Worm (Caenorhabditis elegans): Measurements from ENCODE around the gene capg-2.

Gene capg-2

DNA sequence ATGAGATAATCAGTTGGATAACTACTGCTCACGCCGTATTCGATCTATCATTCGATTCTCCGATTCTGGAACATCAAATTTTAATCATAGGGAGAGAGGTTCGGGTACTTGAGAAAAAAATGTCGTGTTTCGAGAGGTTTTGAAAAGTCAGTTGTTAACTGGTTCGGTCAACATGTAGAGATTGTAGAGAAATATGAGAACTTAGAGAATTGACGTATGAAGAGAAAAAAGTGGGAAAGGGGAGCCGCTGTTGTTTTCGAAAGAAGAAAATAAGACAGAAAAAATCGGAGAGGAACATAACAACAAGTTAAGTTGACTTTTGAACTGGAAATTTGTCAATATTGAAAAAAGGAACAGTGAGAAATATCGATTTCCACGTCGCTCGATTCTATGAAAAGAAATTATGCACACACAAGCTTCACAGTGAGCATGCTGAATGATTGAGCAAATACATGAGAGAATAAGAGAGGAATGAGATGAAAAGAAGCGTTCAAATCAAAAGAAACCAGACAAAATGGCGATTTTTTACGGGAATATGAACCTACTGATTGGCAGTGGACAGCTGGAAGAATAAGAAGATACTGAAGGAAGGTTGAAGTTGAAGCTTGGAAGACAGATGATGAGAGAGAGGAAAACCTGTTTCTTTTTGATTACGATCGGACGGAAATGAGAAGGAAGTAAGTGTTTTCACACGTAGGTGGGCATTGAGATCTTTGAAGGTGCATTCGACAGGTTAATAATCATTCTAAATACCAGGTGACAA, 26.5 kb upstream of the capg-2 start, which contains the start of the genes T04H1.13, slfl-5 and rad-50:
T04H1.13 (minus strand) TSS at position 51 of the 763 bp plus-strand sequence.
slfl-5 (minus strand) TSS at position 65 of the 763 bp plus-strand sequence.
rad-50 (plus strand) TSS at position 667 of the 763 bp plus-strand sequence.
- peak; percentile 9 for TF ChIP-seq snpc-4 (tag; optimal IDR thresholded peaks at IDR 0.05)
- no peak for TF ChIP-seq fos-1 (tag; optimal IDR thresholded peaks at IDR 0.05)
- peak; percentile 96 for TF ChIP-seq pha-4 (tag; optimal IDR thresholded peaks at IDR 0.05)
- TF ChIP-seq nhr-23 (tag; optimal IDR thresholded peaks at IDR 0.05) = peak; percentile 20
- TF ChIP-seq mml-1 (tag; optimal IDR thresholded peaks at IDR 0.05) = no peak
- TF ChIP-seq nhr-25 (tag; optimal IDR thresholded peaks at IDR 0.05) = no peak
- TF ChIP-seq pqm-1 (tag; optimal IDR thresholded peaks at IDR 0.05) = no peak
- no peak for TF ChIP-seq ceh-28 (tag; optimal IDR thresholded peaks at IDR 0.05)
- TF ChIP-seq ZK546.5 (tag; optimal IDR thresholded peaks at IDR 0.05) = no peak
- no peak for TF ChIP-seq ceh-9 (tag; optimal IDR thresholded peaks at IDR 0.05)

DNA sequence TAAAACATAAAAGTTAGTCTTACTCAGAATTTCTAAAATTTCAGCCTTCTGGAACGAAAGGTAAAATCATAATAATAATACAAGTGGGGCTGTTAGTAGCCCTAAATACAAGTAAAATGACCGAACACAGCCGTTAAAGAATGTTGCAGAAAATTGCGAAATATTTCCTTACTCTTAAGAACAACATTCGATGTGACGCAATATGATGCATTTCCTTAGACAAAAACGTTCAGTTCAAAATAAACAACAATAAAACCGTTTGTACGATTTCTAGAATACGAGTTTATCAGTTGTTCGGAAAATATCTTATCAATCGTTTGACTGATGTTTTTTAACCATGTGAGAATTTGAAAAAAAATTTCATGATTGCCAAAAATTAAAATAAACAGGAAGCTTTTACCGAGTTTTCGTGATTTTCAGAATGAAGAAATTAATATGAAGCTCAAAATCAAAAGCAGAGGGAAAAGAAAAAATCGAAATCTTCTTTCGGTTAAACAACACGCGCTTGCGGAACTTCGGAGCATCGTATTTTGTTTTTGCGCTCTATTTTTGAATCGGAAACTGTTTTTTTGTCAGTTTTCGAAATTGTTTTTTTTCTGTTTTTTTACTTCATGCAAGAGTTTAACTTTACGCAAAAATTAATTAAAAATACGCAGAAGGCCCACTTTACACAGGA, 25.8 kb upstream of the capg-2 start:
- no peak for TF ChIP-seq nhr-67 (tag; optimal IDR thresholded peaks at IDR 0.05)
- no peak for TF ChIP-seq ama-1 (optimal IDR thresholded peaks at IDR 0.05)
- no peak for TF ChIP-seq nhr-23 (tag; optimal IDR thresholded peaks at IDR 0.05)
- TF ChIP-seq ceh-82 (tag; optimal IDR thresholded peaks at IDR 0.05) = no peak
- TF ChIP-seq ztf-11 (tag; optimal IDR thresholded peaks at IDR 0.05) = no peak
- TF ChIP-seq ceh-28 (tag; optimal IDR thresholded peaks at IDR 0.05) = no peak
- peak; percentile 63 for TF ChIP-seq elt-2 (tag; optimal IDR thresholded peaks at IDR 0.05)
- no peak for TF ChIP-seq lsy-12 (tag; optimal IDR thresholded peaks at IDR 0.05)
- TF ChIP-seq hmg-11 (tag; optimal IDR thresholded peaks at IDR 0.05) = no peak
- TF ChIP-seq elt-1 (tag; optimal IDR thresholded peaks at IDR 0.05) = no peak
- no peak for TF ChIP-seq nfya-1 (tag; optimal IDR thresholded peaks at IDR 0.05; ENCODE audit: insufficient read depth)
- TF ChIP-seq ztf-4 (tag; optimal IDR thresholded peaks at IDR 0.05) = no peak
- peak; percentile 19 for TF ChIP-seq lin-15B (tag; optimal IDR thresholded peaks at IDR 0.05)
- TF ChIP-seq zag-1 (tag; optimal IDR thresholded peaks at IDR 0.05) = no peak
- no peak for TF ChIP-seq nhr-25 (tag; optimal IDR thresholded peaks at IDR 0.05)
- no peak for TF ChIP-seq daf-12 (tag; optimal IDR thresholded peaks at IDR 0.05)
- TF ChIP-seq pha-4 (tag; optimal IDR thresholded peaks at IDR 0.05) = peak; percentile 23
- no peak for TF ChIP-seq egl-27 (tag; optimal IDR thresholded peaks at IDR 0.05)

DNA sequence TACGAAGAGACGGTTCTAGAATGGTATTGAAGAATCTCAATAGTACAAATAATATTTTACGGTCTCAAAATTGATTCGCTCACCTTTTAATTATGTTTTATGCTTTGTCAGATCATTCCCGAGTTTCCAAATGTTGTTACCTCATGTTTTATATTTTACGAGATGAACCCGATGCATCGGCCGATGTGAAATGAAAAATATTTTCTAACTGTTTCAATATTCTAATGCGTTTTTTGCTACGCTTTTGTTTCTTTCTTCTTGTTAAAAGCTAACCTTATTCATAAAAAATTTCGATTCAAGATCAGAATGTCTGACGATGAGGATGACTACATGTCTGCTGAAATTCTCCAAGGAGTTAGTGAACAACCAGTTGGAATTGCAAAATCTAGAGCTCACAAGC, 20.6 kb upstream of the capg-2 start, which contains the start of gene T04H1.5:
T04H1.5 (plus strand) TSS at position 301 of the 400 bp plus-strand sequence.
- TF ChIP-seq unc-39 (tag; optimal IDR thresholded peaks at IDR 0.05) = no peak
- TF ChIP-seq pqm-1 (tag; optimal IDR thresholded peaks at IDR 0.05) = no peak
- TF ChIP-seq skn-1 (tag; optimal IDR thresholded peaks at IDR 0.05) = no peak
- TF ChIP-seq nhr-28 (tag; optimal IDR thresholded peaks at IDR 0.05) = no peak
- no peak for TF ChIP-seq ceh-82 (tag; optimal IDR thresholded peaks at IDR 0.05)

DNA sequence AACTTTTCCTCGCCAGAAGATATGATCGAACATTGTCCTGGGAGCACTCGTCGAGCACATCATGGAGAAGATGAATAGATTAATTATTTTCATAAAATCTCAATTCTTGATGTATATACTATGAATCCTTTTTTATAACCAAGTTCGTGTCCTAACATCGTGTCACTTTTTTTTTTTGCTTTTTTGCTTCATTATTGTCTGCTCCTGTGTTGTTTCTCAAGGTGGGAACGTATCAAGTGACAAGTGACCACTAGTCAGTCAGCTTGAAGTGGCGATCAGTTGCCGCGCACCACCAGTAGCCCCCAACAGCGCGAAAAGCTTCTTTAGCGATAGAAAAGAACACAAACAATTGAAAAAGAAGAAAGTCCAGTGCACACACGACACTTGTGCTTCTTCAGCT, 19.4 kb upstream of the capg-2 start, which contains the start of gene lrx-1:
lrx-1 (plus strand) TSS at position 301 of the 400 bp plus-strand sequence.
- TF ChIP-seq fos-1 (tag; optimal IDR thresholded peaks at IDR 0.05) (no peak), pqm-1 (tag; optimal IDR thresholded peaks at IDR 0.05) (no peak), aly-2 (tag; optimal IDR thresholded peaks at IDR 0.05) (no peak), lsy-12 (tag; optimal IDR thresholded peaks at IDR 0.05) (no peak), sea-2 (GFP tag; optimal IDR thresholded peaks at IDR 0.05) (no peak), egl-5 (tag; optimal IDR thresholded peaks at IDR 0.05) (no peak), hmg-11 (tag; optimal IDR thresholded peaks at IDR 0.05) (no peak), nfya-1 (tag; optimal IDR thresholded peaks at IDR 0.05; ENCODE audit: insufficient read depth) (no peak)

DNA sequence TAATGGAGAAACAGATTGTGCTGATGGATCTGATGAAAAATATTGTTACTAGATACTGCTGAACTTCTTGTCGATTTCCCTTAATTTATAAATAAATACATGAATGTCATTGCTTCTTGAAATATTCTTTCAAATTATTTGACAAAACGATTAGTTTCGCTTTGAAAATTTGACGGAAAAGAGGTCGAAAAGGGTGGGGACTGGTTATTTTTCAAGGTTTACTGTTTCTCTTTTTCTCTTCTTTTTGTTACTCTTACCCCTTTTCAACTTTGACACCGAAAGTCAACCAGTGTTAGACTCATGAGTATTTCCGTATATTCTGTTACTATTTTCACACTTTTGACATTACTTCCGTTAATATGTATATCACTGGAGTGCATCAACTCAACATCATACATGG, 16.3 kb upstream of the capg-2 start, which contains the start of gene T04H1.12:
T04H1.12 (plus strand) TSS at position 301 of the 400 bp plus-strand sequence.
- TF ChIP-seq sea-2 (GFP tag; optimal IDR thresholded peaks at IDR 0.05) (no peak), nhr-237 (tag; optimal IDR thresholded peaks at IDR 0.05) (no peak), nhr-11 (tag; optimal IDR thresholded peaks at IDR 0.05) (no peak), ama-1 (optimal IDR thresholded peaks at IDR 0.05) (no peak), R02D3.7 (tag; optimal IDR thresholded peaks at IDR 0.05) (no peak), nhr-28 (tag; optimal IDR thresholded peaks at IDR 0.05) (no peak), hmg-11 (tag; optimal IDR thresholded peaks at IDR 0.05) (no peak), jun-1 (tag; optimal IDR thresholded peaks at IDR 0.05) (no peak), daf-12 (tag; optimal IDR thresholded peaks at IDR 0.05) (no peak), lin-15B (tag; optimal IDR thresholded peaks at IDR 0.05) (no peak), elt-2 (tag; optimal IDR thresholded peaks at IDR 0.05) (no peak), fkh-10 (GFP tag; optimal IDR thresholded peaks at IDR 0.05) (no peak), pha-4 (tag; optimal IDR thresholded peaks at IDR 0.05) (no peak), nhr-76 (tag; optimal IDR thresholded peaks at IDR 0.05) (no peak), nhr-12 (tag; optimal IDR thresholded peaks at IDR 0.05) (no peak)

All from whole organism, L3 larva.